Worm (Caenorhabditis elegans) whole organism, L3 larva: ENCODE results near the gene str-83.

Experiments used
- nfya-1 ChIP-seq: sonication (generic microtip); optimal IDR thresholded peaks from 2 replicates; lab custom pipeline; 2017; ENCODE audit warnings: missing genetic modification characterization, mild to moderate bottlenecking, missing compliant biosample characterization, antibody characterized with exemption, moderate library complexity; ENCODE audit not compliant: insufficient read depth
- nhr-237 ChIP-seq: fragments of 150-350 bp; optimal IDR thresholded peaks from 2 replicates; lab custom pipeline; 2014; ENCODE audit warnings: missing biosample characterization, missing genetic modification characterization
- nhr-77 ChIP-seq: fragments of 150-350 bp; optimal IDR thresholded peaks from 2 replicates; lab custom pipeline; 2014; ENCODE audit warnings: missing biosample characterization, missing genetic modification characterization
- pha-4 ChIP-seq: fragments of 150-350 bp; optimal IDR thresholded peaks from 2 replicates; lab custom pipeline; 2014; ENCODE audit warnings: missing biosample characterization, missing genetic modification reagents, missing genetic modification characterization
- pqm-1 ChIP-seq: fragments of 150-350 bp; optimal IDR thresholded peaks from 2 replicates; lab custom pipeline; 2017; ENCODE audit warnings: missing biosample characterization, missing genetic modification characterization, inconsistent platforms

DNA sequence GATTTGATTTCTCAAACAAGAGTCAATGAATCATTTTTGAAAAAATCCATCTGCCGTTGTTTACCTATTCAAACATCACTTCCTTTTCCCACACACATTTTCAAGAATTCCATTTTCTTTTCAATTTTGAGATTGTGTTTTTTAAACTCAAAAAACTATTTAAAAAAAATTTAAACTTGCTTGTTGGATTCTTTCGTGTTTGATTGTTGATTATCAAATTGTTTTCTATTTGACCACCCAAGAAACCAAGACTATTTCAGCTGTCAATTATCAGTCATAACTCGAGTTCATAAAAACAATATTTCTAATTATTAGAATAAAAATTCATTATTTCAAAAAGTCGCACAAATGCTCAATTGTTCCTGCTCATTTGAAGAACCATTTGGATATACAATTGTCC is 28.2 kb downstream of the str-83 start, which contains the start of gene srh-8:
- no peak for TF ChIP-seq pha-4 (tag; lab: Kevin White, UChicago)
- TF ChIP-seq nfya-1: no peak
- TF ChIP-seq nhr-77: no peak
- no peak for TF ChIP-seq pqm-1 (tag; lab: Kevin White, UChicago)
- no peak for TF ChIP-seq nhr-237 (tag; lab: Kevin White, UChicago)
